Fruit fly (Drosophila melanogaster): ENCODE measurements around the gene glec.
A peak's percentile ranks its signal among the peaks of the same experiment; 100 is the strongest.

Gene glec

dm6 chr3R:21871348-21871940 lies 15.4 kb upstream of the glec start:
- TF ChIP-seq lola (GFP tag; optimal IDR thresholded peaks at IDR 0.05), result no peak
- no peak for TF ChIP-seq Abd-B (GFP tag; optimal IDR thresholded peaks at IDR 0.05)
- TF ChIP-seq rgr (GFP tag; optimal IDR thresholded peaks at IDR 0.05), result no peak
- no peak for TF ChIP-seq pan (optimal IDR thresholded peaks at IDR 0.05)
- no peak for TF ChIP-seq Hnf4 (GFP tag; optimal IDR thresholded peaks at IDR 0.05)
- TF ChIP-seq foxo (GFP tag; optimal IDR thresholded peaks at IDR 0.05), result no peak
- TF ChIP-seq usp (GFP tag; optimal IDR thresholded peaks at IDR 0.05), result no peak
- no peak for TF ChIP-seq Rel (GFP tag; optimal IDR thresholded peaks at IDR 0.05)
- TF ChIP-seq Rel (tag; optimal IDR thresholded peaks at IDR 0.05), result no peak
- no peak for TF ChIP-seq brk (GFP tag; optimal IDR thresholded peaks at IDR 0.05)

DNA sequence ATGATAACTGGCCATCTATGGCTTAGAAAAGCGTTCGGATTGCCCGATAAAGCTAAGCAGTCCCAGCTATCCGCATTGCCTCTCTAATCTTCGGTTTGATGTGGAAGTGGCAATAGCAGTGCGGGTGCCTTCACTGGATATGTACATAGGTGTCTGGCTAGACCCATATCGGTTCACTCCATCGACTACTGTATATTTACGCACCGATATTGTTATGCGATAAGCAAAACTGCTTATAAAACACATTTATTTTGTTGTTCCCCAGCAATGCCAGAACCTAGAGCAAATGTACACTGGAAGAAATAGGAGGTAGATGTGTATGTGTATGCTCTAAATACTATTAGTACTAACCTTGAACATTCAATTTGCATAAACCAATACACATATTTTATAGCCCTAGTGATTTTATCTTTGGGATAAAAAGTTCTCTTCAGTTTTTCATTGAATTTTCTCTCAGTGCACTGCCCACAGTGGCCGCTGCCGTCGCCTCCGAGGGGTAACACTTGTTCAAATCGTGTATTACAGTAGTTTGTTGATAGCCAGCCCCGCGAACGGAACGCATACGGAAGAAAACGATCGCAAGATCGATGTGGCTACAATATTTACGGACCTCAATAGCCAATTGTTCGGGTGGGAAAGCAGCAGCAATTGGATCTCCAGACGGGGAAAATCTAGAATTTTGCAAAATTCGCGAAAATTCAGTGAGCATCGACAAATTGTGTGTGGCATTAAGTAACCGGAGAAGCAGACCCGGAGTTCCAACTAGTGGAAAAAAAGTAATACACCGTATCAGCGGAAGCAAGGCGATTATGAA lies 14.3 kb upstream of the glec start, which contains the start of gene CG31431:
Gene CG31431 (plus strand): TSS at position 524 of the 814 bp plus-strand sequence.
- no peak for TF ChIP-seq Vsx2 (GFP tag; optimal IDR thresholded peaks at IDR 0.05; ENCODE audit: partially characterized antibody)
- peak; percentile 60 for TF ChIP-seq woc (GFP tag; optimal IDR thresholded peaks at IDR 0.05)
- peak; percentile 78 for TF ChIP-seq h (GFP tag; optimal IDR thresholded peaks at IDR 0.05)
- no peak for TF ChIP-seq Abd-B (GFP tag; optimal IDR thresholded peaks at IDR 0.05)
- peak; percentile 36 for TF ChIP-seq Mio (GFP tag; optimal IDR thresholded peaks at IDR 0.05)
- no peak for TF ChIP-seq Dif (GFP tag; optimal IDR thresholded peaks at IDR 0.05; ENCODE audit: partially characterized antibody)
- no peak for TF ChIP-seq tai (GFP tag; optimal IDR thresholded peaks at IDR 0.05)
- peak; percentile 62 to 90 for TF ChIP-seq foxo (GFP tag; optimal IDR thresholded peaks at IDR 0.05)
- TF ChIP-seq sage (GFP tag; optimal IDR thresholded peaks at IDR 0.05), result peak; percentile 11
- TF ChIP-seq jim (GFP tag; optimal IDR thresholded peaks at IDR 0.05), result no peak
- TF ChIP-seq sv (GFP tag; optimal IDR thresholded peaks at IDR 0.05), result peak; percentile 97
- TF ChIP-seq N (GFP tag; optimal IDR thresholded peaks at IDR 0.05), result no peak
- peak; percentile 77 for TF ChIP-seq HLH106 (tag; optimal IDR thresholded peaks at IDR 0.05)
- TF ChIP-seq OdsH (GFP tag; optimal IDR thresholded peaks at IDR 0.05), result peak; percentile 81
- peak; percentile 65 for TF ChIP-seq CG32264 (GFP tag; optimal IDR thresholded peaks at IDR 0.05)
- TF ChIP-seq Hr78 (GFP tag; optimal IDR thresholded peaks at IDR 0.05), result no peak
- TF ChIP-seq rgr (GFP tag; optimal IDR thresholded peaks at IDR 0.05), result peak; percentile 87
- TF ChIP-seq Rel (GFP tag; optimal IDR thresholded peaks at IDR 0.05), result no peak
- TF ChIP-seq Rel (tag; optimal IDR thresholded peaks at IDR 0.05), result peak; percentile 56
- no peak for TF ChIP-seq CG9705 (GFP tag; optimal IDR thresholded peaks at IDR 0.05)
- TF ChIP-seq Dfd (GFP tag; optimal IDR thresholded peaks at IDR 0.05), result no peak
- peak; percentile 61 for TF ChIP-seq Sp1 (GFP tag; optimal IDR thresholded peaks at IDR 0.05)
- peak; percentile 83 for TF ChIP-seq ey (GFP tag; optimal IDR thresholded peaks at IDR 0.05)
- TF ChIP-seq lola (GFP tag; optimal IDR thresholded peaks at IDR 0.05), result no peak
- TF ChIP-seq pan (optimal IDR thresholded peaks at IDR 0.05), result no peak
- no peak for TF ChIP-seq dl (GFP tag; optimal IDR thresholded peaks at IDR 0.05; ENCODE audit: insufficient read depth in 1 of 2, partially characterized antibody in 2 of 2)
- TF ChIP-seq GATAd (GFP tag; optimal IDR thresholded peaks at IDR 0.05), result no peak
- TF ChIP-seq fru (GFP tag; optimal IDR thresholded peaks at IDR 0.05), result peak; percentile 87
- no peak for TF ChIP-seq dsf (GFP tag; optimal IDR thresholded peaks at IDR 0.05; ENCODE audit: borderline replicate concordance)
- TF ChIP-seq Myc (optimal IDR thresholded peaks at IDR 0.05), result no peak
- peak; percentile 82 for TF ChIP-seq Hnf4 (GFP tag; optimal IDR thresholded peaks at IDR 0.05)
- TF ChIP-seq CrebA (GFP tag; optimal IDR thresholded peaks at IDR 0.05; ENCODE audit: borderline replicate concordance), result no peak
- no peak for TF ChIP-seq Hr83 (GFP tag; optimal IDR thresholded peaks at IDR 0.05; ENCODE audit: poor library complexity, severe bottlenecking)
- TF ChIP-seq psq (GFP tag; optimal IDR thresholded peaks at IDR 0.05), result peak; percentile 70
- no peak for TF ChIP-seq usp (GFP tag; optimal IDR thresholded peaks at IDR 0.05)
- peak; percentile 44 for TF ChIP-seq Jra (GFP tag; optimal IDR thresholded peaks at IDR 0.05)
- TF ChIP-seq brk (GFP tag; optimal IDR thresholded peaks at IDR 0.05), result no peak
- peak; percentile 80 for TF ChIP-seq br (GFP tag; optimal IDR thresholded peaks at IDR 0.05)
- TF ChIP-seq dmrt93B (GFP tag; optimal IDR thresholded peaks at IDR 0.05), result peak; percentile 39

All from whole organism, wandering third instar larva.